Fruit fly (Drosophila melanogaster) whole organism, pupa: ENCODE results near the gene CG31777.

Experiments
- CG17806 ChIP-seq: fragments of 200-800 bp; sonication (Bioruptor generic); optimal IDR thresholded peaks from 2 replicates; lab custom pipeline; 2018; ENCODE audit warnings: missing biosample characterization, mild to moderate bottlenecking, missing genetic modification characterization, moderate library complexity
- CG8159 ChIP-seq: fragments of 200-800 bp; sonication (Bioruptor generic); optimal IDR thresholded peaks from 3 replicates; lab custom pipeline; 2018; ENCODE audit warnings: missing biosample characterization, mild to moderate bottlenecking, missing genetic modification characterization, moderate library complexity

dm6 chr2L:3700374-3700773, 6.5 kb downstream of the CG31777 start, which contains the start of gene Sfp24C1:
- no peak for TF ChIP-seq CG17806 (tag; lab: Kevin White, UChicago)
- no peak for TF ChIP-seq CG8159 (tag; lab: Kevin White, UChicago)
